Worm (Caenorhabditis elegans) whole organism, L4 larva: ENCODE results near the gene arv-1.
A peak's percentile ranks its signal among the peaks of the same experiment; 100 is the strongest.

ENCODE experiments used
- F26F4.8 ChIP-seq: fragments of 200-800 bp; sonication (Bioruptor generic); conservative IDR thresholded peaks from 2 replicates; pipeline ENCODE4 v1.3.6; 2022; ENCODE audit warnings: missing genetic modification characterization, missing compliant biosample characterization
- T26A8.4 ChIP-seq: fragments of 200-800 bp; sonication (Bioruptor generic); IDR thresholded peaks from 2 replicates; pipeline ENCODE4 v1.3.6; 2022; ENCODE audit warnings: missing genetic modification characterization, missing compliant biosample characterization
- Y105C5A.15 ChIP-seq: fragments of 200-800 bp; sonication (Bioruptor generic); IDR thresholded peaks from 2 replicates; pipeline ENCODE4 v1.3.6; 2022; ENCODE audit warnings: missing genetic modification characterization, missing compliant biosample characterization
- Y5F2A.4 ChIP-seq: fragments of 200-800 bp; sonication (Bioruptor generic); optimal IDR thresholded peaks from 2 replicates; lab custom pipeline; 2018; ENCODE audit warnings: mild to moderate bottlenecking, missing genetic modification characterization, missing compliant biosample characterization
- Y75B8A.6 ChIP-seq: fragments of 200-800 bp; sonication (Bioruptor generic); IDR thresholded peaks from 2 replicates; pipeline ENCODE4 v1.3.6; 2022; ENCODE audit warnings: missing genetic modification reagents, missing genetic modification characterization, missing compliant biosample characterization
- aly-2 ChIP-seq: sonication (generic microtip); optimal IDR thresholded peaks from 2 replicates; lab custom pipeline; 2018; ENCODE audit warnings: missing biosample characterization, missing genetic modification characterization
- arid-1 ChIP-seq: fragments of 200-800 bp; sonication (Bioruptor generic); conservative IDR thresholded peaks from 2 replicates; pipeline ENCODE4 v1.3.6; 2022; ENCODE audit warnings: missing genetic modification reagents, missing genetic modification characterization, missing compliant biosample characterization
- attf-4 ChIP-seq: sonication (generic microtip); optimal IDR thresholded peaks from 3 replicates; lab custom pipeline; 2017; ENCODE audit warnings: missing biosample characterization, missing genetic modification characterization
- ceh-28 ChIP-seq: fragments of 150-350 bp; optimal IDR thresholded peaks from 2 replicates; lab custom pipeline; 2014; ENCODE audit warnings: missing biosample characterization, missing genetic modification reagents, missing genetic modification characterization
- daf-12 ChIP-seq: fragments of 150-350 bp; optimal IDR thresholded peaks from 2 replicates; lab custom pipeline; 2014; ENCODE audit warnings: missing biosample characterization, missing genetic modification reagents, missing genetic modification characterization
- daf-16 ChIP-seq, 3 experiments: sonication (generic microtip); optimal IDR thresholded peaks; 2 replicates each; lab custom pipeline; 2016 to 2017; ENCODE audit warnings: missing genetic modification characterization in 3 of 3, missing genetic modification reagents in 3 of 3, mild to moderate bottlenecking in 2 of 3, missing compliant biosample characterization in 2 of 3, missing biosample characterization in 1 of 3, moderate library complexity in 1 of 3
- dmd-9 ChIP-seq: fragments of 200-800 bp; sonication (Bioruptor generic); IDR thresholded peaks from 2 replicates; pipeline ENCODE4 v1.3.6; 2022; ENCODE audit warnings: missing genetic modification reagents, missing genetic modification characterization, missing compliant biosample characterization
- dpl-1 ChIP-seq: fragments of 150-350 bp; optimal IDR thresholded peaks from 2 replicates; lab custom pipeline; 2014; ENCODE audit warnings: missing biosample characterization, missing genetic modification reagents, missing genetic modification characterization
- duxl-1 ChIP-seq: sonication (generic microtip); optimal IDR thresholded peaks from 2 replicates; lab custom pipeline; 2016; ENCODE audit warnings: mild to moderate bottlenecking, missing genetic modification characterization, moderate library complexity, missing compliant biosample characterization; ENCODE audit not compliant: poor library complexity
- egl-43 ChIP-seq: fragments of 200-800 bp; sonication (Bioruptor generic); IDR thresholded peaks from 2 replicates; pipeline ENCODE4 v1.3.6; 2022; ENCODE audit warnings: missing genetic modification reagents, missing genetic modification characterization, missing compliant biosample characterization
- gei-8 ChIP-seq: fragments of 200-800 bp; sonication (Bioruptor generic); optimal IDR thresholded peaks from 2 replicates; lab custom pipeline; 2018; ENCODE audit warnings: mild to moderate bottlenecking, missing genetic modification characterization, missing compliant biosample characterization
- hlh-11 ChIP-seq: fragments of 200-800 bp; sonication (Bioruptor generic); optimal IDR thresholded peaks from 2 replicates; lab custom pipeline; 2018; ENCODE audit warnings: mild to moderate bottlenecking, missing genetic modification characterization, missing compliant biosample characterization
- hlh-30 ChIP-seq: sonication (generic microtip); optimal IDR thresholded peaks from 2 replicates; lab custom pipeline; 2017; ENCODE audit warnings: antibody characterized with exemption, mild to moderate bottlenecking, missing genetic modification characterization, missing compliant biosample characterization; ENCODE audit not compliant: insufficient read depth
- hmg-1.1 ChIP-seq: fragments of 200-800 bp; sonication (Bioruptor generic); IDR thresholded peaks from 2 replicates; pipeline ENCODE4 v1.3.6; 2022; ENCODE audit warnings: missing genetic modification reagents, missing genetic modification characterization, missing compliant biosample characterization
- lin-1 ChIP-seq: fragments of 200-800 bp; sonication (Bioruptor generic); IDR thresholded peaks from 2 replicates; pipeline ENCODE4 v1.3.6; 2022; ENCODE audit warnings: missing genetic modification reagents, missing genetic modification characterization, missing compliant biosample characterization
- lin-13 ChIP-seq: fragments of 150-350 bp; optimal IDR thresholded peaks from 2 replicates; lab custom pipeline; 2014; ENCODE audit warnings: missing biosample characterization, missing genetic modification reagents, missing genetic modification characterization
- lin-38 ChIP-seq: fragments of 200-800 bp; sonication (Bioruptor generic); IDR thresholded peaks from 2 replicates; pipeline ENCODE4 v1.3.6; 2022; ENCODE audit warnings: missing genetic modification reagents, missing genetic modification characterization, missing compliant biosample characterization
- madf-9 ChIP-seq: fragments of 200-800 bp; sonication (Bioruptor generic); conservative IDR thresholded peaks from 2 replicates; pipeline ENCODE4 v1.3.6; 2022; ENCODE audit warnings: missing genetic modification reagents, missing genetic modification characterization, missing compliant biosample characterization
- mdt-29 ChIP-seq: fragments of 200-800 bp; sonication (Bioruptor generic); IDR thresholded peaks from 2 replicates; pipeline ENCODE4 v1.3.6; 2022; ENCODE audit warnings: missing genetic modification reagents, missing genetic modification characterization, missing compliant biosample characterization
- nhr-11 ChIP-seq: fragments of 150-350 bp; optimal IDR thresholded peaks from 2 replicates; lab custom pipeline; 2014; ENCODE audit warnings: missing biosample characterization, missing genetic modification characterization
- nhr-28 ChIP-seq: fragments of 150-350 bp; optimal IDR thresholded peaks from 2 replicates; lab custom pipeline; 2014; ENCODE audit warnings: missing biosample characterization, missing genetic modification characterization
- nhr-42 ChIP-seq: fragments of 200-800 bp; sonication (Bioruptor generic); IDR thresholded peaks from 2 replicates; pipeline ENCODE4 v1.3.6; 2022; ENCODE audit warnings: missing genetic modification characterization, missing compliant biosample characterization
- nhr-48 ChIP-seq: sonication (generic microtip); optimal IDR thresholded peaks from 2 replicates; lab custom pipeline; 2016; ENCODE audit warnings: mild to moderate bottlenecking, missing genetic modification characterization, missing compliant biosample characterization
- nhr-76 ChIP-seq: fragments of 150-350 bp; optimal IDR thresholded peaks from 2 replicates; lab custom pipeline; 2014; ENCODE audit warnings: missing biosample characterization, missing genetic modification characterization
- pha-4 ChIP-seq, 2 experiments: fragments of 150-350 bp in 1 of 2; fragments of 200-800 bp in 1 of 2; sonication (Bioruptor generic) in 1 of 2; IDR thresholded peaks in 1 of 2; optimal IDR thresholded peaks in 1 of 2; 2 replicates each; pipeline versions ENCODE4 v1.3.6 to Lab custom; 2014 to 2022; ENCODE audit warnings: missing genetic modification characterization in 2 of 2, missing genetic modification reagents in 2 of 2, missing biosample characterization in 1 of 2, missing compliant biosample characterization in 1 of 2
- rbr-2 ChIP-seq: sonication (generic microtip); optimal IDR thresholded peaks from 2 replicates; lab custom pipeline; 2016; ENCODE audit warnings: missing genotype, missing genetic modification characterization, missing compliant biosample characterization
- sdz-12 ChIP-seq: fragments of 200-800 bp; sonication (Bioruptor generic); optimal IDR thresholded peaks from 2 replicates; lab custom pipeline; 2018; ENCODE audit warnings: mild to moderate bottlenecking, missing genetic modification characterization, missing compliant biosample characterization
- spr-1 ChIP-seq: sonication (generic microtip); optimal IDR thresholded peaks from 2 replicates; lab custom pipeline; 2016; ENCODE audit warnings: mild to moderate bottlenecking, missing genetic modification characterization, missing compliant biosample characterization
- tag-97 ChIP-seq: fragments of 200-800 bp; sonication (Bioruptor generic); IDR thresholded peaks from 2 replicates; pipeline ENCODE4 v1.3.6; 2022; ENCODE audit warnings: missing genetic modification characterization, missing compliant biosample characterization
- tra-1 ChIP-seq: fragments of 200-800 bp; sonication (Bioruptor generic); IDR thresholded peaks from 2 replicates; pipeline ENCODE4 v1.3.6; 2022; ENCODE audit warnings: missing genetic modification reagents, missing genetic modification characterization, missing compliant biosample characterization
- unc-62 ChIP-seq, 3 experiments: fragments of 150-350 bp in 1 of 3; sonication (generic microtip); optimal IDR thresholded peaks in 2 of 3; peaks in 1 of 3; 1 replicate in 1 of 3; 2 replicates in 2 of 3; lab custom pipeline; 2014 to 2017; ENCODE audit warnings: missing biosample characterization in 3 of 3, missing genetic modification characterization in 3 of 3, missing genetic modification reagents in 3 of 3, missing genotype in 1 of 3
- vab-7 ChIP-seq: fragments of 200-800 bp; sonication (Bioruptor generic); IDR thresholded peaks from 2 replicates; pipeline ENCODE4 v1.3.6; 2022; ENCODE audit warnings: missing genetic modification reagents, missing genetic modification characterization, missing compliant biosample characterization
- zfp-2 ChIP-seq: sonication (generic microtip); optimal IDR thresholded peaks from 2 replicates; lab custom pipeline; 2016; ENCODE audit warnings: mild to moderate bottlenecking, missing genetic modification characterization, missing compliant biosample characterization
- zip-2 ChIP-seq: fragments of 150-350 bp; optimal IDR thresholded peaks from 2 replicates; lab custom pipeline; 2014; ENCODE audit warnings: missing biosample characterization, missing genetic modification characterization

The arv-1 gene

DNA sequence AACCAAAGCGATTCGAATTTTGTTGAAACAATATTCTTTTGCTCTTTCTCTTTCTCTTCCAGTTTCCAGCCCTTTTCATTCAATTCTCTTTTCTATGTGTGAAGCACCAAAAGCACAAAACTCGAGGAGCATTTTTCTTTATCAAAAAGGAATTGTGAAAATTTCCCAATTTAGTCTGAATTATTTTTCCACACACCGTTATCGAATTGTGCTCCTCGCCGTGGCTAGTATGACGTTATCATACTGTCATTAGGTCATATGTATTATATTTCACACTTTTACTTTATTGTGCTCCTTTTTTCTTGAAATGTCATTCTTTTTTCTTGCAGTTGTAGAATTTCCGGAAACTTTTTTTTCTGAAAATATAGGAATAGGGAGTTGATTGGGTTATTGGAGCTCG is 21.0 kb upstream of the arv-1 start (continued):
- TF ChIP-seq pha-4 (GFP tag; IDR thresholded peaks at IDR 0.05; lab: Robert Waterston, UW), result no peak
- no peak for TF ChIP-seq pha-4 (tag; optimal IDR thresholded peaks at IDR 0.05; lab: Kevin White, UChicago)
- no peak for TF ChIP-seq nhr-76 (tag; lab: Kevin White, UChicago)
- no peak for TF ChIP-seq zfp-2 (tag; lab: Kevin White, UChicago)
- no peak for TF ChIP-seq T26A8.4
- no peak for TF ChIP-seq vab-7 (GFP tag; lab: Robert Waterston, UW)
- no peak for TF ChIP-seq nhr-42 (GFP tag; lab: Robert Waterston, UW)
- no peak for TF ChIP-seq nhr-11 (tag; lab: Kevin White, UChicago)
- no peak for TF ChIP-seq nhr-48
- TF ChIP-seq rbr-2 (tag; lab: Kevin White, UChicago), result no peak
- TF ChIP-seq F26F4.8, result no peak
- no peak for TF ChIP-seq attf-4 (tag; lab: Kevin White, UChicago)
- no peak for TF ChIP-seq lin-13 (GFP tag; lab: Kevin White, UChicago)

DNA sequence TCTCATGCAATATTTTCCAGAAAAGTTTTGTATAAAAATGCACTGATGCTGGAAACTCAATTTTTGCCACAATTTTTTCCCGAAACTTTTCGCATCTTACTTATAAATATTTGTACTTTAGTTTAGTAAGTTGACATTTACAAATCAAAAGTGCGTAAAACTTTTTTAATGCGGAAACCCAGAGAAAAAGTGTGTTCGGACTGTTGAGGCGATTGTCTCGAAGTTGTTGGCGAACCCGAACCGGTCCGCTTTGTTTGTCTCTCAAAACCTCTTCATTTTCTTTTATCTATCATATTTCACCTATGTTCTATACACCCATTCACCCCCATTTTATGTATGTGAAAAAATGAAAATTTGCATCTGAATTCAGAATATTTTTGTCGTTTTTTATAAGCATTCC is 20.0 kb upstream of the arv-1 start:
- peak; percentile 21 for TF ChIP-seq nhr-28 (tag; lab: Kevin White, UChicago)
- TF ChIP-seq nhr-11 (tag; lab: Kevin White, UChicago), result no peak
- TF ChIP-seq daf-16 (GFP tag; optimal IDR thresholded peaks at IDR 0.05; lab: Kevin White, UChicago), result no peak
- peak; percentile 26 for TF ChIP-seq daf-16 (tag; optimal IDR thresholded peaks at IDR 0.05; lab: Kevin White, UChicago)
- no peak for TF ChIP-seq lin-1
- no peak for TF ChIP-seq hlh-30 (tag; lab: Kevin White, UChicago)

DNA sequence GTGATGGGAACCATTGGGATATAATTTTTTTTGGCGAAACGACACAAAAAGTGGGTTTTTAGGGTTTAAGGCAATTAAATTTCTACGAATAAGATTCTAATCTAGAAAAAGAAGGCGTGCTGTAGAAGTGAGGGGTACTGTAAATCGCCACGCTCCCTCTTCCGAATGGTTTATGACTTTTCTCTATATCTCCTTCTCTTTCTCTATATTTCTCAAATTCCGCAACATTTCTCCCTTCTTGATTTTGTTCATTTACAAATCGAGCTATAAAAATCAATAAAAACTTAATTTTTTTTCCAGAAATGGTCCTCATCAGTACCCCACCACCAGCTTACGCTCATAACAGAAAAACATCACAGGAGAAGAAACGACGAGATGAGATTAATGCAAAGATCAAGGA is 17.5 kb upstream of the arv-1 start, which contains the start of gene ref-1:
Gene ref-1, plus strand, starts transcription at position 301 of the 400 bp plus-strand sequence.
- TF ChIP-seq gei-8 (GFP tag; lab: Kevin White, UChicago) (no peak), sdz-12 (no peak), Y75B8A.6 (GFP tag; lab: Robert Waterston, UW) (no peak), egl-43 (GFP tag; lab: Robert Waterston, UW) (no peak), dpl-1 (GFP tag; lab: Kevin White, UChicago) (no peak), hmg-1.1 (GFP tag; lab: Robert Waterston, UW) (no peak), Y5F2A.4 (no peak), nhr-42 (GFP tag; lab: Robert Waterston, UW) (no peak)

DNA sequence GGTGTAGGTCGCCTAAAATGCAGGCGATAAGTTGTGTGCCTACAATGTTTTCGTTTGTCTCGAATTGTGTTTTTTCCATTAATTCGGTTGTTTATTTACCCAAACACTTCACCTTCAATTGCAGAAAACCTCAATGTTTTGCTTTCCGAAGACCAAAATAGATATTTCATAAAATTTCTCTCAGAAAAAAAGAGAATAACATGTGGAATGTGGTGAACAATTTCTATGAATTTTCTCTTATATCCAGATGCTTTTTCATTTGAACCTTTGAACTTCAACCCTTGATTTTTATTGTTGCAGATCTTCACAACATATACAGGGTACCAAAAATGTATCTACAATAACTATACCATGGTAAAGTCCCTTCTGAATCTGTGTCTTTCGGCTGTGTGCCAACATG is 5.8 kb upstream of the arv-1 start, which contains the start of gene T01E8.1:
Gene T01E8.1, plus strand, starts transcription at position 301 of the 400 bp plus-strand sequence.
- TF ChIP-seq dmd-9 (GFP tag; lab: Robert Waterston, UW) (no peak), lin-38 (GFP tag; lab: Robert Waterston, UW) (no peak), Y105C5A.15 (GFP tag; lab: Robert Waterston, UW) (no peak)
- TF ChIP-seq, all 104 proteins: peak for 0

DNA sequence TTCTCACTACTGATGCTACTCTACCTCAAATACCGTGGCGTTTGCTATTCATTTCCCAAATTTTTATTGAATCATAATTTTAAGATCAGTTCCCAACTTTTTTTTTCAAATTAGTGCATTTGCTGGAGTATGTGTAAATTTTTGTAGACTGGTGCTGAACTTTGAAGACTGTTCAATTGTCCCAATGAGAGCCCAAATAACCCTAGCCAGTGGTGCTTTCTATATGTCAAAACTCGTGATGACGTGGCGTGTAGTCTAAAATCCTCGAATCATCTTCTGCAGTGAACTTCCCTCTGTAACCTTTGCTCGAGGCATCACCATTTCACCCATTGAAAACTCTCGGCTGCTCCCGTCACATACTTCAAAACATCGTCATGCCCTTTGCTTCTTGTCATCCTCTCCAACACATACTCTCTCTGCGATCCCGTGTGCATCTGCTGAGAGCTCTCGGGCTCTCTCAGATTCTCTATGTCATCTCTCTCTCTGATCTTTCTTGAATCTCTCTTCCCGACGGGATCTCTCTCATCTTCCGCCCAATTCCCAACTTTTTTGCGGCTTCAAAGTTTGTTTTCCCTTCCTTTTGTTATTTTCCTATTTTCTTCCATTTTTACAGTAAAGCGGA is 3.9 kb upstream of the arv-1 start:
- TF ChIP-seq nhr-11 (tag; lab: Kevin White, UChicago) (peak; percentile 60), hlh-11 (tag; lab: Kevin White, UChicago) (peak; percentile 34), unc-62 (GFP tag; optimal IDR thresholded peaks at IDR 0.05 in 1 of 2; lab: Kevin White, UChicago) (peak in 1 of 2 experiments; percentile 94), unc-62 (tag; optimal IDR thresholded peaks at IDR 0.05; lab: Kevin White, UChicago) (no peak), lin-38 (GFP tag; lab: Robert Waterston, UW) (no peak), hlh-30 (tag; lab: Kevin White, UChicago) (peak; percentile 19)
- TF ChIP-seq, all 104 proteins: peak for 4

DNA sequence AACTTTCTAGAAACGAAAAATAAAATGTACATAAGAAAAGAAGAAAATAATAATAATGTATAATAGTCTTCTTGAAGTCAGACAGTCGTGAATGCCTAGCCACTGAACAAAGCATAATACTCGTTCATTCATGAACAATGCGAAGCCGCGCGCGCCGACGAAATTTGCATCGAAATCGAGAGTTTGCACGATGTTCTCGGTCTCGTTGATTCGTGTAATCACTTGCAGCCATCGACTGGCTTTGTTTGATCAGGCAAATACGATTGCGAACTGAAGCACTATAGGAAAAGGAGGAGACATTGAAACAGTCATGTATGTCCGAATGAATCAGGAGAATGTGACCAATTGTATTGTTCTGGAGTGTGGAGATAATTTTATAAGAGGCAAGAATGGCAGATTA is 3.1 kb upstream of the arv-1 start:
- TF ChIP-seq spr-1 (tag; lab: Kevin White, UChicago), result no peak
- TF ChIP-seq hlh-30 (tag; lab: Kevin White, UChicago), result no peak
- no peak for TF ChIP-seq duxl-1 (tag; lab: Kevin White, UChicago)
- TF ChIP-seq tra-1 (GFP tag; lab: Robert Waterston, UW), result no peak
- no peak for TF ChIP-seq mdt-29 (GFP tag; lab: Robert Waterston, UW)
- no peak for TF ChIP-seq tag-97
- no peak for TF ChIP-seq zip-2 (tag; lab: Kevin White, UChicago)
- TF ChIP-seq arid-1 (GFP tag; lab: Robert Waterston, UW), result no peak
- TF ChIP-seq daf-12 (tag; lab: Kevin White, UChicago), result no peak
- no peak for TF ChIP-seq ceh-28 (tag; lab: Kevin White, UChicago)
- no peak for TF ChIP-seq aly-2 (tag; lab: Kevin White, UChicago)
- no peak for TF ChIP-seq hlh-11 (tag; lab: Kevin White, UChicago)
- no peak for TF ChIP-seq madf-9 (GFP tag; lab: Robert Waterston, UW)
